Worm (Caenorhabditis elegans) whole organism, L4/young adult: ENCODE measurements around the gene ZK673.5.

ENCODE experiments used
- W03F9.2 ChIP-seq: fragments of 150-350 bp; optimal IDR thresholded peaks from 2 replicates; lab custom pipeline; 2014; ENCODE audit warnings: missing biosample characterization, missing genetic modification characterization
- dao-5 ChIP-seq: sonication (generic microtip); optimal IDR thresholded peaks from 2 replicates; lab custom pipeline; 2016; ENCODE audit warnings: missing genotype, missing genetic modification characterization, moderate library complexity, missing compliant biosample characterization
- him-1 ChIP-seq: sonication (generic microtip); optimal IDR thresholded peaks from 2 replicates; lab custom pipeline; 2016; ENCODE audit warnings: missing genotype, missing genetic modification reagents, missing genetic modification characterization, missing compliant biosample characterization

DNA sequence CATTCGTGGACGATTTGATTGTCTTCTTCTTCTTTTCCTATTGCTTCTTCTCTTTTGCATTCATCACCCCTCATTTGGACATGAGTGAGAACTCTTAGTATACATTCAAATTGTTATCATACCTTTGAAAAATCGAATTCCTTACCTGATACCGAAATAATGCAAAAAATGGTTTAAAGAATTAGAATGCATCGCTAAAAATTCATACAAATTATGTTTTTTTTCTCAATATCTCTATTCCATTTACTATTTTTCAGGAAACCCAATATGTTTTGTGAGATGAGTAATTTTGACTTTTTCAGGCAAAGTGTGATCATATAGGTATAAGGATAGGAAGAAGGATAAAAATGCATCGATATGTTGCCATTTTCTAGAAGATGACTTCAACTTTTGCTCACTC is 4.3 kb upstream of the ZK673.5 start, which contains the start of gene ZK673.11:
- TF ChIP-seq W03F9.2 (no peak), him-1 (tag; lab: Kevin White, UChicago) (no peak), dao-5 (tag; lab: Kevin White, UChicago) (no peak)
